Worm (Caenorhabditis elegans) whole organism, young adult: ENCODE measurements around the gene W10D9.1.

Experiments used
- B0019.2 ChIP-seq: fragments of 200-800 bp; sonication (Bioruptor generic); conservative IDR thresholded peaks from 2 replicates; pipeline ENCODE4 v1.3.6; 2022; ENCODE audit warnings: missing genetic modification reagents, missing genetic modification characterization, missing compliant biosample characterization
- B0261.1 ChIP-seq: sonication (generic microtip); optimal IDR thresholded peaks from 2 replicates; lab custom pipeline; 2016; ENCODE audit warnings: mild to moderate bottlenecking, missing genetic modification characterization, moderate library complexity, missing compliant biosample characterization
- C17E4.6 ChIP-seq: fragments of 200-800 bp; sonication (Bioruptor generic); IDR thresholded peaks from 2 replicates; pipeline ENCODE4 v1.3.6; 2022; ENCODE audit warnings: missing genetic modification reagents, missing genetic modification characterization, missing compliant biosample characterization
- F37B4.10 ChIP-seq: fragments of 200-800 bp; sonication (Bioruptor generic); IDR thresholded peaks from 2 replicates; pipeline ENCODE4 v1.3.6; 2022; ENCODE audit warnings: missing genetic modification characterization, missing compliant biosample characterization
- F49E8.2 ChIP-seq: sonication (generic microtip); optimal IDR thresholded peaks from 3 replicates; lab custom pipeline; 2017; ENCODE audit warnings: missing genetic modification characterization, mild to moderate bottlenecking, missing compliant biosample characterization, antibody characterized with exemption, moderate library complexity; ENCODE audit not compliant: insufficient read depth
- F57A8.1 ChIP-seq: fragments of 200-800 bp; sonication (Bioruptor generic); optimal IDR thresholded peaks from 2 replicates; lab custom pipeline; 2018; ENCODE audit warnings: mild to moderate bottlenecking, missing genetic modification characterization, moderate library complexity, missing compliant biosample characterization
- ZK185.1 ChIP-seq: sonication (generic microtip); optimal IDR thresholded peaks from 2 replicates; lab custom pipeline; 2016; ENCODE audit warnings: mild to moderate bottlenecking, missing genetic modification characterization, missing compliant biosample characterization; ENCODE audit not compliant: poor library complexity, severe bottlenecking
- akir-1 ChIP-seq: fragments of 200-800 bp; sonication (Bioruptor generic); optimal IDR thresholded peaks from 2 replicates; lab custom pipeline; 2018; ENCODE audit warnings: mild to moderate bottlenecking, missing genetic modification characterization, moderate library complexity, missing compliant biosample characterization
- aptf-2 ChIP-seq: fragments of 200-800 bp; sonication (Bioruptor generic); conservative IDR thresholded peaks from 2 replicates; pipeline ENCODE4 v1.3.6; 2022; ENCODE audit warnings: missing genetic modification reagents, missing genetic modification characterization, missing compliant biosample characterization
- atf-7 ChIP-seq: sonication (generic microtip); optimal IDR thresholded peaks from 2 replicates; lab custom pipeline; 2017; ENCODE audit warnings: mild to moderate bottlenecking, missing genetic modification characterization, missing compliant biosample characterization
- ceh-40 ChIP-seq: fragments of 200-800 bp; sonication (Bioruptor generic); IDR thresholded peaks from 2 replicates; pipeline ENCODE4 v1.3.6; 2022; ENCODE audit warnings: missing genetic modification characterization, missing compliant biosample characterization
- ceh-58 ChIP-seq: fragments of 200-800 bp; sonication (Bioruptor generic); IDR thresholded peaks from 2 replicates; pipeline ENCODE4 v1.3.6; 2022; ENCODE audit warnings: missing genetic modification characterization, missing compliant biosample characterization
- efl-1 ChIP-seq: fragments of 150-350 bp; optimal IDR thresholded peaks from 2 replicates; lab custom pipeline; 2014; ENCODE audit warnings: missing biosample characterization, missing genetic modification reagents, missing genetic modification characterization
- egl-18 ChIP-seq: fragments of 200-800 bp; sonication (Bioruptor generic); IDR thresholded peaks from 2 replicates; pipeline ENCODE4 v1.3.6; 2022; ENCODE audit warnings: missing genetic modification reagents, missing genetic modification characterization, missing compliant biosample characterization
- ekl-4 ChIP-seq: fragments of 200-800 bp; sonication (Bioruptor generic); IDR thresholded peaks from 2 replicates; pipeline ENCODE4 v1.3.6; 2022; ENCODE audit warnings: missing genetic modification reagents, missing genetic modification characterization, missing compliant biosample characterization
- hlh-26 ChIP-seq: fragments of 200-800 bp; sonication (Bioruptor generic); conservative IDR thresholded peaks from 2 replicates; pipeline ENCODE4 v1.3.6; 2022; ENCODE audit warnings: missing genetic modification reagents, missing genetic modification characterization, missing compliant biosample characterization
- hsf-1 ChIP-seq: fragments of 200-800 bp; sonication (Bioruptor generic); IDR thresholded peaks from 2 replicates; pipeline ENCODE4 v1.3.6; 2022; ENCODE audit warnings: missing genetic modification reagents, missing genetic modification characterization, missing compliant biosample characterization
- lin-26 ChIP-seq: fragments of 200-800 bp; sonication (Bioruptor generic); IDR thresholded peaks from 2 replicates; pipeline ENCODE4 v1.3.6; 2022; ENCODE audit warnings: missing genetic modification reagents, missing genetic modification characterization, missing compliant biosample characterization
- lin-35 ChIP-seq, 3 experiments: fragments of 150-350 bp in 2 of 3; sonication (generic microtip) in 1 of 3; optimal IDR thresholded peaks; 2 replicates each; lab custom pipeline; 2014 to 2018; ENCODE audit warnings: missing biosample characterization in 3 of 3, missing genetic modification characterization in 3 of 3, missing genetic modification reagents in 3 of 3
- lsy-27 ChIP-seq: sonication (generic microtip); optimal IDR thresholded peaks from 2 replicates; lab custom pipeline; 2017; ENCODE audit warnings: missing genetic modification characterization, mild to moderate bottlenecking, missing compliant biosample characterization, antibody characterized with exemption, missing genotype, borderline replicate concordance; ENCODE audit not compliant: insufficient read depth
- madf-3 ChIP-seq: fragments of 200-800 bp; sonication (Bioruptor generic); IDR thresholded peaks from 2 replicates; pipeline ENCODE4 v1.3.6; 2022; ENCODE audit warnings: missing genetic modification reagents, missing genetic modification characterization, missing compliant biosample characterization
- mcd-1 ChIP-seq: fragments of 200-800 bp; sonication (Bioruptor generic); IDR thresholded peaks from 2 replicates; pipeline ENCODE4 v1.3.6; 2022; ENCODE audit warnings: missing genetic modification reagents, missing genetic modification characterization, missing compliant biosample characterization
- mel-28 ChIP-seq: sonication (generic microtip); optimal IDR thresholded peaks from 2 replicates; lab custom pipeline; 2016; ENCODE audit warnings: borderline replicate concordance, mild to moderate bottlenecking, missing genetic modification characterization, missing compliant biosample characterization
- mes-4 ChIP-seq: sonication (generic microtip); optimal IDR thresholded peaks from 2 replicates; lab custom pipeline; 2016; ENCODE audit warnings: missing genotype, missing genetic modification characterization, missing compliant biosample characterization
- nfyb-1 ChIP-seq: fragments of 200-800 bp; sonication (Bioruptor generic); IDR thresholded peaks from 2 replicates; pipeline ENCODE4 v1.3.6; 2022; ENCODE audit warnings: missing genetic modification reagents, missing genetic modification characterization, missing compliant biosample characterization
- nhr-90 ChIP-seq: sonication (generic microtip); optimal IDR thresholded peaks from 2 replicates; lab custom pipeline; 2016; ENCODE audit warnings: missing genotype, mild to moderate bottlenecking, missing genetic modification characterization, missing compliant biosample characterization
- pha-4 ChIP-seq: fragments of 150-350 bp; sonication (generic microtip); optimal IDR thresholded peaks from 2 replicates; lab custom pipeline; 2014; ENCODE audit warnings: missing biosample characterization, missing genetic modification reagents, missing genetic modification characterization
- rec-8 ChIP-seq, 2 experiments: sonication (generic microtip); optimal IDR thresholded peaks; 2 replicates each; lab custom pipeline; 2016; ENCODE audit warnings: mild to moderate bottlenecking in 2 of 2, missing genetic modification characterization in 2 of 2, missing genetic modification reagents in 2 of 2, missing genotype in 2 of 2, missing biosample characterization in 1 of 2, missing compliant biosample characterization in 1 of 2, moderate library complexity in 1 of 2
- sdz-38 ChIP-seq: sonication (generic microtip); optimal IDR thresholded peaks from 2 replicates; lab custom pipeline; 2016; ENCODE audit warnings: missing genotype, missing genetic modification characterization, missing compliant biosample characterization
- sea-2 ChIP-seq: fragments of 200-800 bp; sonication (Bioruptor generic); IDR thresholded peaks from 2 replicates; pipeline ENCODE4 v1.3.6; 2022; ENCODE audit warnings: missing genetic modification characterization, missing compliant biosample characterization
- snpc-4 ChIP-seq, 5 experiments: fragments of 150-350 bp in 1 of 5; sonication (generic microtip) in 4 of 5; optimal IDR thresholded peaks; 2 replicates each; lab custom pipeline; 2014 to 2018; ENCODE audit warnings: missing genetic modification characterization in 5 of 5, missing biosample characterization in 3 of 5, antibody characterized with exemption in 2 of 5, mild to moderate bottlenecking in 2 of 5, missing compliant biosample characterization in 2 of 5, missing genotype in 2 of 5, moderate library complexity in 2 of 5, missing genetic modification reagents in 1 of 5
- tbp1 ChIP-seq: fragments of 200-800 bp; sonication (Bioruptor generic); optimal IDR thresholded peaks from 2 replicates; lab custom pipeline; 2018; ENCODE audit warnings: mild to moderate bottlenecking, missing genetic modification characterization, missing compliant biosample characterization
- tlf-1 ChIP-seq: fragments of 200-800 bp; sonication (Bioruptor generic); optimal IDR thresholded peaks from 2 replicates; lab custom pipeline; 2018; ENCODE audit warnings: mild to moderate bottlenecking, missing genetic modification characterization, missing compliant biosample characterization
- ztf-25 ChIP-seq: fragments of 200-800 bp; sonication (Bioruptor generic); IDR thresholded peaks from 2 replicates; pipeline ENCODE4 v1.3.6; 2022; ENCODE audit warnings: missing genetic modification reagents, missing genetic modification characterization, missing compliant biosample characterization
- ztf-26 ChIP-seq: sonication (generic microtip); optimal IDR thresholded peaks from 2 replicates; lab custom pipeline; 2017; ENCODE audit warnings: missing genetic modification characterization, missing compliant biosample characterization

W10D9.1 gene

DNA sequence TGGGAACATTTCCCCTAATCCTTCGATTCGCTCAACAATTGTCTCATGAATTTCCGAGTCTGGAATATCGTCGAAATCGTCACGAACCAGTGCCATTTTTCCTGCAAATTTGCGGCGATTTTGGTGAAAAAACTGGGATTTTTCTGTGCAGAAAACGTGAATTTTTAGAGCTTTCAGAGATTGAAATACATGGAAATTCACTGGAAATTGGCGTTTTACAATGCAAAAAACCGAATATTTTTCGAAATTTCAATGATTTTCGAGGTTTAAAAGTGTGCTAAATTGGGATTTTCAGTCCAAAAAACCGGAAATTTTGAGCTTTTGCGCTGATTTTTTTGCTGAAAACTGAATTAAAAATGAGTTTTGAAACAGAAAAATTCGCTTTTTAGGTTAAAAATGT lies 15.6 kb downstream of the W10D9.1 start, which contains the start of gene tomm-22:
tomm-22 (minus strand) TSS at position 101 of the 400 bp plus-strand sequence.
- TF ChIP-seq nhr-90 (tag; lab: Kevin White, UChicago) (no peak), ceh-40 (GFP tag; lab: Robert Waterston, UW) (no peak), C17E4.6 (no peak), mel-28 (no peak), egl-18 (GFP tag; lab: Robert Waterston, UW) (no peak), B0261.1 (tag; lab: Kevin White, UChicago) (no peak), aptf-2 (GFP tag; lab: Robert Waterston, UW) (no peak), hlh-26 (GFP tag; lab: Robert Waterston, UW) (no peak), mes-4 (tag; lab: Kevin White, UChicago) (no peak), sdz-38 (tag; lab: Kevin White, UChicago) (no peak), efl-1 (GFP tag; lab: Kevin White, UChicago) (no peak), rec-8 (tag; optimal IDR thresholded peaks at IDR 0.05; lab: Kevin White, UChicago) (no peak), ekl-4 (GFP tag; lab: Robert Waterston, UW) (no peak), akir-1 (GFP tag; lab: Kevin White, UChicago) (no peak), pha-4 (tag; lab: Kevin White, UChicago) (no peak), ZK185.1 (tag; lab: Kevin White, UChicago) (no peak), lin-35 (GFP tag; optimal IDR thresholded peaks at IDR 0.05; lab: Kevin White, UChicago) (no peak)
- TF ChIP-seq, all 124 proteins: peak for 0

DNA sequence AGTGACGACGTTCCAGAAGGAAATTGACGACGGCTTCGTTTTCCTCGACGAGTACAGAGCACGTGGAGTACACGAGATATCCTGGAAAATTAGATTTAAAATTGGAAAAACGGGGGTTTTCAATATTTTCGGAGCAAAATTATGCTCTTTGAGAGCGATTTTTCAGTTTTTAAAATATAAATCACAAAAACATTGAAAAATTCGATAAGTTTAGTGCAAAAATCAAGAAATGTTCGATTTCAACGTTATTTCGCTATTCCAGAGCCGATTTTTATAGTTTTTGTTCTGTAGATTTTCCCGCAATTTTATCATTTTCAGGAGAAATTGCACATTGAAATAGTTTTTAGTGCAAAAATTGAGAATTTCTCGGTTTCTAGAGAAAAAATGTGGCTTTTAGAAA lies 18.5 kb downstream of the W10D9.1 start, which contains the start of gene W07E6.5:
W07E6.5 (plus strand) TSS at position 301 of the 400 bp plus-strand sequence.
- TF ChIP-seq nfyb-1 (no peak), hsf-1 (no peak), ceh-58 (no peak), tlf-1 (GFP tag; lab: Kevin White, UChicago) (no peak)

DNA sequence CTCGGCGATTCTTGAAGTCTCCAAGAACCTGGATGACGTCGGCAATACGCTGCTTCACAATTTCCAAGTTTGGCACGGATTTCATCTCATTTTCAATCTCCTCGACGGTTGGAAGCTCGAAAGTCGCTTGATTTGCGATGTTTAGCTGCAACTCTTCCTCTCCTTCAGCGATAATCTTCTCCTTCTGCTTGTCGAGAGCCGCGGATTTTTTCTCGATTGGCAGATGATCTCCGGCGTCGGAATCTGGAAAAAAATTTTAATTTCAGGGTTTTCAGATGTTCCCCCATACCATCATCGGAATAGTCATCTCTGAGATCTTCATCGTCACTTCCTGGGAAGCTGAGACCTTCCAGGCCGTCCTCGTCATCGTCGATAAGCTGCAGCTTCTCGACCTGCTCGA lies 20.6 kb downstream of the W10D9.1 start:
- TF ChIP-seq F57A8.1 (GFP tag; lab: Kevin White, UChicago) (no peak), F37B4.10 (GFP tag; lab: Robert Waterston, UW) (no peak), sdz-38 (tag; lab: Kevin White, UChicago) (no peak), mes-4 (tag; lab: Kevin White, UChicago) (no peak), lin-26 (GFP tag; lab: Robert Waterston, UW) (no peak), C17E4.6 (no peak), tbp1 (GFP tag; lab: Kevin White, UChicago) (no peak), ztf-26 (tag; lab: Kevin White, UChicago) (no peak), ceh-40 (GFP tag; lab: Robert Waterston, UW) (no peak), sea-2 (GFP tag; lab: Robert Waterston, UW) (no peak), lsy-27 (tag; lab: Kevin White, UChicago) (no peak), atf-7 (tag; lab: Kevin White, UChicago) (no peak), ztf-25 (GFP tag; lab: Robert Waterston, UW) (no peak), mcd-1 (GFP tag; lab: Robert Waterston, UW) (no peak), efl-1 (GFP tag; lab: Kevin White, UChicago) (no peak), snpc-4 (GFP tag; optimal IDR thresholded peaks at IDR 0.05; lab: Kevin White, UChicago) (no peak), snpc-4 (tag; optimal IDR thresholded peaks at IDR 0.05; lab: Kevin White, UChicago) (no peak), F49E8.2 (tag; lab: Kevin White, UChicago) (no peak), madf-3 (GFP tag; lab: Robert Waterston, UW) (no peak), B0019.2 (GFP tag; lab: Robert Waterston, UW) (no peak)
